Worm (Caenorhabditis elegans) whole organism, L3 larva: ENCODE measurements around the gene xnd-1.

Experiments
- R02D3.7 ChIP-seq: fragments of 150-350 bp; optimal IDR thresholded peaks from 2 replicates; lab custom pipeline; 2014; ENCODE audit warnings: missing biosample characterization, missing genetic modification characterization
- ama-1 ChIP-seq: fragments of 150-350 bp; optimal IDR thresholded peaks from 2 replicates; lab custom pipeline; 2018
- ceh-28 ChIP-seq: fragments of 150-350 bp; optimal IDR thresholded peaks from 2 replicates; lab custom pipeline; 2014; ENCODE audit warnings: missing biosample characterization, missing genetic modification reagents, missing genetic modification characterization
- fkh-10 ChIP-seq: sonication (generic microtip); optimal IDR thresholded peaks from 2 replicates; lab custom pipeline; 2017; ENCODE audit warnings: missing biosample characterization, missing genetic modification reagents, missing genetic modification characterization
- fos-1 ChIP-seq: fragments of 150-350 bp; optimal IDR thresholded peaks from 2 replicates; lab custom pipeline; 2014; ENCODE audit warnings: missing biosample characterization, missing genetic modification characterization
- nhr-11 ChIP-seq: fragments of 150-350 bp; optimal IDR thresholded peaks from 2 replicates; lab custom pipeline; 2014; ENCODE audit warnings: missing biosample characterization, missing genetic modification characterization
- nhr-25 ChIP-seq: sonication (generic microtip); optimal IDR thresholded peaks from 2 replicates; lab custom pipeline; 2017; ENCODE audit warnings: missing biosample characterization, missing genetic modification characterization
- skn-1 ChIP-seq: fragments of 150-350 bp; optimal IDR thresholded peaks from 2 replicates; lab custom pipeline; 2014; ENCODE audit warnings: missing biosample characterization, missing genetic modification characterization
- unc-39 ChIP-seq: sonication (generic microtip); optimal IDR thresholded peaks from 4 replicates; lab custom pipeline; 2017; ENCODE audit warnings: missing biosample characterization, missing genetic modification characterization
- ztf-4 ChIP-seq: fragments of 150-350 bp; optimal IDR thresholded peaks from 2 replicates; lab custom pipeline; 2014; ENCODE audit warnings: missing biosample characterization, missing genetic modification characterization

ce11 chrIII:5572806-5573205, 31.5 kb upstream of the xnd-1 start:
- no peak for TF ChIP-seq ztf-4 (tag; lab: Kevin White, UChicago)
- TF ChIP-seq skn-1: no peak
- no peak for TF ChIP-seq fkh-10 (GFP tag; lab: Kevin White, UChicago)
- no peak for TF ChIP-seq fos-1
- no peak for TF ChIP-seq ama-1 (lab: Kevin White, UChicago)
- no peak for TF ChIP-seq nhr-25 (tag; lab: Kevin White, UChicago)
- no peak for TF ChIP-seq R02D3.7 (tag; lab: Kevin White, UChicago)
- no peak for TF ChIP-seq unc-39 (tag; lab: Kevin White, UChicago)
- no peak for TF ChIP-seq nhr-11 (tag; lab: Kevin White, UChicago)
- no peak for TF ChIP-seq ceh-28 (tag; lab: Kevin White, UChicago)
